Fruit fly (Drosophila melanogaster) whole organism, pupa: Measurements from ENCODE around the gene CG34305.

Experiments
- CG17806 ChIP-seq: fragments of 200-800 bp; sonication (Bioruptor generic); optimal IDR thresholded peaks from 2 replicates; lab custom pipeline; 2018; ENCODE audit warnings: missing biosample characterization, mild to moderate bottlenecking, missing genetic modification characterization, moderate library complexity
- CG32121 ChIP-seq: fragments of 200-800 bp; sonication (Bioruptor generic); IDR thresholded peaks from 2 replicates; pipeline ENCODE4 v1.3.6; 2022; ENCODE audit warnings: missing biosample characterization, missing genetic modification characterization
- CG9948 ChIP-seq: fragments of 200-800 bp; sonication (Bioruptor generic); optimal IDR thresholded peaks from 2 replicates; lab custom pipeline; 2018; ENCODE audit warnings: missing biosample characterization, mild to moderate bottlenecking, missing genetic modification characterization, moderate library complexity
- D1 ChIP-seq: fragments of 200-800 bp; sonication (Bioruptor generic); optimal IDR thresholded peaks from 2 replicates; lab custom pipeline; 2018; ENCODE audit warnings: missing biosample characterization, mild to moderate bottlenecking, missing genetic modification characterization, moderate library complexity
- rn ChIP-seq: fragments of 200-800 bp; sonication (Bioruptor generic); IDR thresholded peaks from 2 replicates; pipeline ENCODE4 v1.3.6; 2022; ENCODE audit warnings: missing biosample characterization, missing genetic modification characterization

- no peak for TF ChIP-seq rn (GFP tag; lab: Robert Waterston, UW)
- TF ChIP-seq D1 (tag; lab: Kevin White, UChicago), result no peak
- no peak for TF ChIP-seq CG32121 (GFP tag; lab: Robert Waterston, UW)
- no peak for TF ChIP-seq CG9948
- no peak for TF ChIP-seq CG17806 (tag; lab: Kevin White, UChicago)
Measured at dm6 chr3R:4234991-4235553, 7.9 kb downstream of the CG34305 start, which contains the start of gene Gel.
